Fruit fly (Drosophila melanogaster): ENCODE measurements around the gene Or10a.

The Or10a gene

DNA sequence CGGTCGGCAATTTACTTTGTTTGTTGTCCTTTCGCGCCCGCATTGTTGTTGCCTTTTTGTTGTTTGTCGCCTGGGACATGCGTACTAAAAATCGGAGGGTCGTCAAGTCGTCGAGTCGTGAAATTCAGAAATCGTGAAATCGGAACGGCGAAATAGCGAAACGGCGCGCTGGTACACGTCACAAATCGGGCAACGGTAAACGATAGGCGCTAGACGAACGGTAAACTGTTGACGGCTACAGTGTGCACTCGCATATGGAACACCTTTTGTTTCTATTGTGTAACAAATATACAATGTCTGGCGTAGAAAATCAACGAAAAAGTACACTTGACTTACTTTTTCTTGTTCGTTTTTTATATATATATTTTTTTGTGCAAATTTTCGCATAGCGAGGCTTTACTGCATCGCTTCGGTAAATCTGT lies 33.2 kb downstream of the Or10a start (continued):
- TF ChIP-seq fd64A (GFP tag; optimal IDR thresholded peaks at IDR 0.05) (no peak), dysf (GFP tag; IDR thresholded peaks at IDR 0.05) (peak; percentile 86), da (GFP tag; optimal IDR thresholded peaks at IDR 0.05) (no peak), NFAT (GFP tag; IDR thresholded peaks at IDR 0.05) (peak; percentile 71; the same call in 1 of the 2 replicates), Ssrp (tag; optimal IDR thresholded peaks at IDR 0.05) (peak; percentile 21), Tbp (GFP tag; optimal IDR thresholded peaks at IDR 0.05) (no peak), org-1 (GFP tag; optimal IDR thresholded peaks at IDR 0.05) (peak; percentile 54), Doc3 (GFP tag; IDR thresholded peaks at IDR 0.05; ENCODE audit: partially characterized antibody) (no peak), oc (tag; optimal IDR thresholded peaks at IDR 0.05) (peak; percentile 27), Ada2b (GFP tag; IDR thresholded peaks at IDR 0.05) (peak; percentile 82), nmo (GFP tag; optimal IDR thresholded peaks at IDR 0.05) (peak; percentile 54), Optix (GFP tag; IDR thresholded peaks at IDR 0.05) (peak; percentile 57; the same call in 1 of the 3 replicates), Dad (GFP tag; optimal IDR thresholded peaks at IDR 0.05) (peak; percentile 17), Dek (tag; optimal IDR thresholded peaks at IDR 0.05) (peak; percentile 69), CG7372 (GFP tag; IDR thresholded peaks at IDR 0.05) (peak; percentile 76), corto (GFP tag; optimal IDR thresholded peaks at IDR 0.05) (no peak), CG15269 (tag; optimal IDR thresholded peaks at IDR 0.05) (peak; percentile 76), dm (GFP tag; optimal IDR thresholded peaks at IDR 0.05) (no peak), PHDP (tag; optimal IDR thresholded peaks at IDR 0.05) (peak; percentile 71), CG2120 (GFP tag; optimal IDR thresholded peaks at IDR 0.05) (peak; percentile 90), CoRest (tag; optimal IDR thresholded peaks at IDR 0.05) (peak; percentile 61), odd (GFP tag; optimal IDR thresholded peaks at IDR 0.05) (peak; percentile 21), CG8944 (GFP tag; optimal IDR thresholded peaks at IDR 0.05) (peak; percentile 21), wek (GFP tag; optimal IDR thresholded peaks at IDR 0.05) (no peak), Ets65A (GFP tag) (peak; percentile 79), lov (optimal IDR thresholded peaks at IDR 0.05) (no peak), lov (GFP tag; IDR thresholded peaks at IDR 0.05) (no peak), CG5953 (GFP tag; IDR thresholded peaks at IDR 0.05) (no peak), ham (GFP tag; IDR thresholded peaks at IDR 0.05) (peak; percentile 54; the same call in 1 of the 2 replicates), Bdp1 (GFP tag; optimal IDR thresholded peaks at IDR 0.05) (peak; percentile 27), Fer2 (tag; optimal IDR thresholded peaks at IDR 0.05) (peak; percentile 38), B-H2 (GFP tag; optimal IDR thresholded peaks at IDR 0.05) (peak; percentile 58), trh (GFP tag; optimal IDR thresholded peaks at IDR 0.05) (no peak), CG1647 (GFP tag; optimal IDR thresholded peaks at IDR 0.05) (peak; percentile 29), CG11456 (GFP tag; IDR thresholded peaks at IDR 0.05) (peak; percentile 86), Oaz (GFP tag; IDR thresholded peaks at IDR 0.05) (peak; percentile 64), Atf-2 (GFP tag; optimal IDR thresholded peaks at IDR 0.05) (peak; percentile 22), HmgD (GFP tag; optimal IDR thresholded peaks at IDR 0.05) (no peak), pnt (GFP tag; optimal IDR thresholded peaks at IDR 0.05) (peak; percentile 49), CG10321 (GFP tag; IDR thresholded peaks at IDR 0.05) (peak; percentile 47; the same call in 1 of the 2 replicates), CG4707 (GFP tag; optimal IDR thresholded peaks at IDR 0.05) (no peak), chinmo (GFP tag; IDR thresholded peaks at IDR 0.05; ENCODE audit: partially characterized antibody) (no peak), CG30431 (GFP tag; optimal IDR thresholded peaks at IDR 0.05) (peak; percentile 16), CG16815 (GFP tag; optimal IDR thresholded peaks at IDR 0.05) (peak; percentile 18), sisA (GFP tag; IDR thresholded peaks at IDR 0.05) (peak; percentile 78), CG17361 (GFP tag; IDR thresholded peaks at IDR 0.05) (peak; percentile 52), MTF-1 (GFP tag; optimal IDR thresholded peaks at IDR 0.05; ENCODE audit: borderline replicate concordance) (peak; percentile 9), CG1529 (GFP tag; optimal IDR thresholded peaks at IDR 0.05) (no peak), vfl (GFP tag; optimal IDR thresholded peaks at IDR 0.05) (peak; percentile 47), Elba2 (GFP tag; optimal IDR thresholded peaks at IDR 0.05) (no peak), tgo (GFP tag; IDR thresholded peaks at IDR 0.05) (peak; percentile 79), CG30020 (tag; optimal IDR thresholded peaks at IDR 0.05) (no peak)
